Fruit fly (Drosophila melanogaster) whole organism: ENCODE measurements around the gene CG15534.

Source experiments
- CG8478 ChIP-seq: fragments of >200 bp; optimal IDR thresholded peaks from 2 replicates; lab custom pipeline; 2018; ENCODE audit warnings: inconsistent platforms
- Dll ChIP-seq: fragments of >200 bp; optimal IDR thresholded peaks from 2 replicates; lab custom pipeline; 2017
- EcR ChIP-seq, 2 experiments: fragments of >200 bp; optimal IDR thresholded peaks; 2 replicates each; lab custom pipeline; 2017; ENCODE audit warnings: missing biosample characterization in 2 of 2, missing genetic modification characterization in 2 of 2, missing genetic modification reagents in 2 of 2
- pan ChIP-seq: fragments of >200 bp; optimal IDR thresholded peaks from 2 replicates; lab custom pipeline; 2017
- psq ChIP-seq: fragments of >200 bp; optimal IDR thresholded peaks from 2 replicates; lab custom pipeline; 2017
- usp ChIP-seq: fragments of >200 bp; optimal IDR thresholded peaks from 2 replicates; lab custom pipeline; 2017; ENCODE audit warnings: missing biosample characterization, missing genetic modification characterization, mixed read lengths

The CG15534 gene

DNA sequence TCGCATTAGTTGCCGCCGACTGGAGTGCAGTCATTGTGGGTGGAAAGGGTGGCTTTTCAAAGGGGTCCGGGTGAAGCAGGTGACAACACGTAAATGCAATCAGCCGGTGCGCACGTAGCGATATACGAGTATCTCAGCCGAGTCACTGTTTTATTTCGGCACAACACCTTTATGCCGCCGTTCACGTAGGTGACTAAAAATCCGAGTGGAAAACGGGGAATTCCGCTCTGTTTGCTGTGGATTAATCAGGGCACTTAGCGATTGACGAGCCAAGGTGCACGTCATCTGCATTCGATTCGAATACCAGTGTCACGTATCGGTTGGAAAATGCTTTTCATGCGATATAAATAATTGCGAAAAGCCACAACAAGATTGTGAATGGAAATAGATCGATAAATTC lies 25.4 kb upstream of the CG15534 start:
- TF ChIP-seq usp (no peak), pan (lab: Kevin White, UChicago) (no peak), Dll (lab: Kevin White, UChicago) (no peak), CG8478 (lab: Kevin White, UChicago) (no peak), psq (lab: Kevin White, UChicago) (no peak), EcR (GFP tag; optimal IDR thresholded peaks at IDR 0.05; lab: Kevin White, UChicago) (no peak)

DNA sequence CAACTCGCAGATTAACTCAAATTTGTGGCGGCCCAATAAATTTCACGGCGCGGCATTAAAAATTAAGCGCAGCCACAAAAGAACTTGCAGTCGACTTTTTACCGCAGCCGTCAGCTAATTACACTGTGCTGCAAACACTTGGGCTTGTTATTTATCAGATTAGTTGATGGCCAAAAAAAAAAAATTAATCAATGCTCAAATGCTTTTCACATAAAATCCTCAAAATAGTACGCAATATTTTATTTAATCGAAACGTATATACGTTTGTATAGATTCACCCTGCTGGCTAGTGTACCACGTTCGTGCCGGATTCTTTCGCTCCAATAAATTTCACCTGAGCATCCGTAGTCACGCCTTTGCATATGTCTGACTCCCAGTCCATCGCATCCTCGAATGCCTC lies 18.1 kb upstream of the CG15534 start:
- TF ChIP-seq psq (lab: Kevin White, UChicago) (no peak), EcR (GFP tag; optimal IDR thresholded peaks at IDR 0.05; lab: Kevin White, UChicago) (no peak), Dll (lab: Kevin White, UChicago) (no peak), usp (no peak), pan (lab: Kevin White, UChicago) (no peak), CG8478 (lab: Kevin White, UChicago) (no peak)

DNA sequence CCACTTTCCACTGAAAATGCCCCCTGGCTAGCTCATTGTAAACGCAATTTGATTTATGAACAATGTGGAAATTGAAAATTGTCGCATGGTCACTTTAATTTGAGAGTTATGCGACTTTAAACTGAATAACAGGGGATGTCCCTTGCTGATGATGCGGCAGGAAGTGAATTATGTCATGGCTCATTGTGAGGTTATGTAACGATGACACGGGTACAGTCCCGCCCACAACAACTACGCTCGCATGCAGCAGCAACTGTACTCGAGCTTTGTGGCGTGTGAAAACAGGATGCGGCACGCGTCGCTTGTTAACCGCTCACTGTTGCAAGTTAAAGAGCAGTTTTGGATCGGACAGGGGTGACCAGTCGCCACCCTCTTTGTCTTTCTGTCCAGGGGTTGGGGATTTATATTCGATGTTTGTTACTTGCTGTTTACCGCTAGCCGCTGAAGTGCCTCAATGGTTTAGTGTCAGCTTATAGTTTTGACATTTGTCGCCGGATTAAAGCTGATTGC lies 15.0 kb upstream of the CG15534 start:
- TF ChIP-seq EcR (GFP tag; optimal IDR thresholded peaks at IDR 0.05; lab: Kevin White, UChicago) = no peak
- no peak for TF ChIP-seq Dll (lab: Kevin White, UChicago)
- no peak for TF ChIP-seq CG8478 (lab: Kevin White, UChicago)
- no peak for TF ChIP-seq psq (lab: Kevin White, UChicago)
- no peak for TF ChIP-seq usp
- no peak for TF ChIP-seq pan (lab: Kevin White, UChicago)

DNA sequence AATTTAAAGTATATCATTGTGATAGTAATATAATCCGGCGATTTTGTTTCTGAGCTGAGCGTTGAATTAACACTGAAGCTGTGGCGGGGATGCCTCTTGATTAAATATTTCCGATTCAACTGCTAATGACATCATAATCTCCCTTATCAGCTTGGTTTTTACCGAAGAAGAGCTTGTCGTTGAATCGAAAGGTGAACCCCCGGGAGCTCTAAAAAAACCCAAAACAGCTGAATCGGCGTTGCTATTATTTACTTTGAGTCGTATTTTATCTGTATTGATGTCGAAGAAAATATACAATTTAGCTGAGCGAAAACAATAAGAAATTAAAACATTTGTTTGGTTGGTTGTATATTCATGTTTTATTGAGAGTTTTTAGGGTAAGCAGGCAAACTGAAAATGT lies 12.6 kb upstream of the CG15534 start:
- TF ChIP-seq psq (lab: Kevin White, UChicago) (no peak), CG8478 (lab: Kevin White, UChicago) (no peak), pan (lab: Kevin White, UChicago) (no peak), Dll (lab: Kevin White, UChicago) (no peak), usp (no peak), EcR (GFP tag; optimal IDR thresholded peaks at IDR 0.05; lab: Kevin White, UChicago) (no peak)

dm6 chr3R:30422871-30423270 lies 9.0 kb upstream of the CG15534 start, which contains the start of the genes CG2217 and CG42740:
TSS of gene CG2217 (minus strand) at chr3R:30422971.
TSS of gene CG42740 (minus strand) at chr3R:30422971.
- TF ChIP-seq psq (lab: Kevin White, UChicago) (no peak), usp (no peak), CG8478 (lab: Kevin White, UChicago) (no peak), Dll (lab: Kevin White, UChicago) (no peak), EcR (GFP tag; optimal IDR thresholded peaks at IDR 0.05; lab: Kevin White, UChicago) (no peak), pan (lab: Kevin White, UChicago) (no peak)

DNA sequence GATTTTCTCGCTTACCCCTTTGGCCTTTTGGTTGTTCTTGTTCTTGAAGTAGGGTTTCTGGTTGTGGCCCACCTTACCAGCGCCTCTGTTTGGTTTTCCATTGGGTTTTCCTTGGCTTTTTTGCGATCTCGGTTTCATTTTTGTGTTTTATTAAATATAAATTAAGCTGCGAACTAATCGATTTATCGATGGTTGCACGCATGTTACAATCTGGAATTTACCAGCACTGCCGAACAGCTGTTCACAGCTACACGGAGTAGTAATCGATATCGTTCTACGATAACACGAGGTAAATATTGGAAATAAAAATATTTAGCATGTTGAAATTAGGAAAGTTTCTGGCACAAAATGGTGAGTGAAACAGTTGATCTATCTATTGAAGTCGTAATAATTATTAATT lies 8.2 kb upstream of the CG15534 start, which contains the start of the genes CG15535 and mRpS18C:
Gene CG15535 (minus strand): TSS at position 235 of the 400 bp plus-strand sequence.
Gene mRpS18C (plus strand): TSS at position 280 of the 400 bp plus-strand sequence.
- no peak for TF ChIP-seq Dll (lab: Kevin White, UChicago)
- TF ChIP-seq pan (lab: Kevin White, UChicago) = no peak
- TF ChIP-seq psq (lab: Kevin White, UChicago) = no peak
- no peak for TF ChIP-seq usp
- no peak for TF ChIP-seq CG8478 (lab: Kevin White, UChicago)
- TF ChIP-seq EcR (GFP tag; optimal IDR thresholded peaks at IDR 0.05; lab: Kevin White, UChicago) = no peak

- TF ChIP-seq psq (lab: Kevin White, UChicago) (no peak), EcR (GFP tag; optimal IDR thresholded peaks at IDR 0.05; lab: Kevin White, UChicago) (no peak), usp (no peak), CG8478 (lab: Kevin White, UChicago) (no peak), Dll (lab: Kevin White, UChicago) (no peak), pan (lab: Kevin White, UChicago) (no peak)
These were observed 6.9 kb upstream of the CG15534 start, which contains the start of gene CG15536 for dm6 chr3R:30424993-30425392. TSS of gene CG15536 (minus strand) at chr3R:30425162.

DNA sequence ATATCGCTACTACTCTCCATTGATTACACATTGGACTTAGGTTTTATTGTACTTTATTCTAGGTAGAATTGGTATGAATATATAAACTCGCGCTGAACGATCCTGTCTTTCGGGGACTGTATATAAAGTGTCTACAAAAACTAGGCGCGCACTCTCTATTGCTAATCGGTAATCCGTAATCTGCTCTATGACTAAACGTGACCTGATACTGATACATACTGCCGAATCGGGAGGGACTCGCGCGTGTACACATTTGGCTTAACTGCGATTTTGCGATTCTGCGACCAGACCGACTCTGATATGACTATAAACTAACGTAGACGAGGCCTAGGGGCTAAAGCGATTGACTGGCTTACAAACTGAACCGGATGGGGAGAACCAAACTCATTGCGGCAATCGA lies 6.2 kb upstream of the CG15534 start:
- no peak for TF ChIP-seq Dll (lab: Kevin White, UChicago)

DNA sequence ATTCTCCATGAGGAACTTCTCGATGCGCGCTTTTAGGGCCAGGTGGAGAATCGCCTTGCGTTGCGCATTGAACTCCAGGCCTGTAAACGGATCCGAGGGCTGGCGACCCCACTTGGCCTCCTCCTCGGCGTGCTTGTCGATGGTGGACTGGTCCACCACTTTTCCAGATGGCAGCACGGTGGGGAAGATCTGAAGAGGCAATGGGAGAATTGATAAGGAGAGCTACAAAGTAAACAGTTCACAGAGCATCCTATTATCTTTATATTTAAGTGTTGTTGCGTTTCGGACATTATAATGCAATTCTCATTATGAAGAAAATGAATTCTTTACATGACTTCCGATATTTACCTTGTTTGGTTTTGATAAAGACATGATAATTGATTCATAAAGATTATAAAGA lies 5.2 kb upstream of the CG15534 start:
- no peak for TF ChIP-seq usp
- no peak for TF ChIP-seq EcR (GFP tag; optimal IDR thresholded peaks at IDR 0.05; lab: Kevin White, UChicago)
- no peak for TF ChIP-seq psq (lab: Kevin White, UChicago)
- TF ChIP-seq CG8478 (lab: Kevin White, UChicago) = no peak
- TF ChIP-seq Dll (lab: Kevin White, UChicago) = no peak
- no peak for TF ChIP-seq pan (lab: Kevin White, UChicago)

DNA sequence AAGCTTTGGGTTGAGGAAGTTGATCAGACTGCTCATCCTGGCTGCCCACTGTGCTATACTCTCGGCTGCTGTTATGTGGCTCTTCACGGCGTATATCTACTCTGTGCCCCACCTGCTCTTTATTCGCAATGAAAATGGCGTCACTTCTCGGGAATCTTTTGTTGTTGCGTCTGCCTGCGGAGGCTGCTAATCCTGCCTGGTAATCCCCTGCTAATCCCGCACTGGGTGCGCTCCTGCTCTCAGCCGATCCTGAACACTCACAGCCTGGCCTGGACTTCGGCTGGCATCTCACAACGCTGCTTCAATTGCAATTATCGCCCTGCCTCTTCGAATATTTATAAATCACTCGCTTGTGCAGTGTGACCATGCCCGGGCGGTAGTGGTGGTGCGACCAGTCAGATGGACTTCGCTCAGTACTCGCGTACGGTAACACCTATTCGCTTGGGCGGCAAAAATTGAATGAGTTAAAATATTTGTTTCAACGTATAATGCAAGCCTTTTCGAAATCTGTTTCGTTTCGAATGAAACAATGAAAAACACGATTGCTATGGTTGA lies 4.0 kb upstream of the CG15534 start, which contains the start of gene CG2218:
Gene CG2218 (minus strand): TSS at position 472 of the 555 bp plus-strand sequence.
- TF ChIP-seq EcR (GFP tag; optimal IDR thresholded peaks at IDR 0.05; lab: Kevin White, UChicago) (no peak), usp (no peak), Dll (lab: Kevin White, UChicago) (no peak), CG8478 (lab: Kevin White, UChicago) (no peak), pan (lab: Kevin White, UChicago) (no peak), psq (lab: Kevin White, UChicago) (no peak)

- TF ChIP-seq CG8478 (lab: Kevin White, UChicago) (no peak), Dll (lab: Kevin White, UChicago) (no peak), EcR (GFP tag; optimal IDR thresholded peaks at IDR 0.05; lab: Kevin White, UChicago) (no peak)
These were observed 3.4 kb upstream of the CG15534 start, which contains the start of gene CG15533 for dm6 chr3R:30428459-30428858. TSS of gene CG15533 (plus strand) at chr3R:30428820.

DNA sequence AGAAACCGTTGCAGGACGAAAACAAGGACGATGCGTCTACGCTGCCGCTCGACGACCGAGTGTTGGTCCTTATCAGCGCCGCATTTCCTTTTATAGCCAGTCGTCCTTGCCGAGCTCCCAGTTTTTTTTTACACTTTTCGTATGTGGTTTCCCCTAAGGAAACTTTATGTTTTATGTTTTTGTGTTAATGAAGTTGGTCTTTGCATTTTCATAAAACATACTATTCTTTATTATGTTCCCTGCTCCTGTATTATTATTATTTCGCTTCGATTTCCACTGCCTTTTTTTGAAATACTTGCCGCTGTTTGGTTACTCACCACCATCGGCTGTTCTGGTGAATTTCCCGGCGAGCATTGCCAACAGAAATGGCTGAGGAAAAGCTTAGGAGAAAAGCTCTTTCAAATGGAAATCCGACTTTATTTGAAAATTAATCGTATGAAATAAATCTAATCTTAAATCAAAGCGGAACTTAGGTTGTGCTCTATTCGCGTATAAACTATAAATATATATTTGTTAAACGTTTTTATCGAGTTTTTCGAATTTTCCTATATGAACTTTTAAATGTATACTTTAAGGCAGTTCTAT lies 11.8 kb downstream of the CG15534 start, which contains the start of gene CG15537:
Gene CG15537 (minus strand): TSS at position 51 of the 585 bp plus-strand sequence.
- TF ChIP-seq CG8478 (lab: Kevin White, UChicago) = no peak
- TF ChIP-seq Dll (lab: Kevin White, UChicago) = no peak
- TF ChIP-seq usp = no peak
- TF ChIP-seq psq (lab: Kevin White, UChicago) = no peak
- TF ChIP-seq pan (lab: Kevin White, UChicago) = no peak
- TF ChIP-seq EcR (GFP tag; optimal IDR thresholded peaks at IDR 0.05; lab: Kevin White, UChicago) = no peak
